Worm (Caenorhabditis elegans): ENCODE measurements around the gene F22B7.3.
A peak's percentile ranks its signal among the peaks of the same experiment; 100 is the strongest.

DNA sequence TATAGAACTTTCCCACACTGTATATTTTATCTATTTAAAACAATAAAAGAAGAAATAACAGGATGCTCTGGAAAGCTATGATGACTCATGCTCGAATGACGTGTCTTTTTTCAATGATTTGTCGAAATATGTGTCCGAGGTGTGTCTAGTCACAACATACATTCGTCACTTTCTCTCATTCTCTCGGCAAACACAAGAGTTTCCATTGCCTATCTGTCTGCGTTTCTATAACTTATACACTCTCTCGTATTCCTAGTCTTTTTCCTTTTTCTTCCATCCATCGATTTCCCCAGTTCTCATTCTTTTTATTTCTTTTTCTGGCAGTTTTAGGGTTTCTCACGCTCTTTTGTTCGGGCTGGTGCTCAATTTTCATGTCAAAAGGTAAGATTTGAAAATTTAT is 48.0 kb downstream of the F22B7.3 start:
- TF ChIP-seq jun-1 (tag; optimal IDR thresholded peaks at IDR 0.05) (peak; percentile 37), mdl-1 (tag; optimal IDR thresholded peaks at IDR 0.05) (no peak), unc-62 (GFP tag; optimal IDR thresholded peaks at IDR 0.05) (no peak), nhr-77 (tag; optimal IDR thresholded peaks at IDR 0.05) (no peak), hmg-11 (tag; optimal IDR thresholded peaks at IDR 0.05) (no peak), nhr-237 (tag; optimal IDR thresholded peaks at IDR 0.05) (no peak), R02D3.7 (tag; optimal IDR thresholded peaks at IDR 0.05) (no peak), mml-1 (tag; optimal IDR thresholded peaks at IDR 0.05) (no peak)
